Worm (Caenorhabditis elegans) whole organism, L1 larva: ENCODE measurements around the gene lrx-1.

Experiments
- C04F5.9 ChIP-seq: sonication (generic microtip); optimal IDR thresholded peaks from 2 replicates; lab custom pipeline; 2016; ENCODE audit warnings: missing genetic modification characterization, missing compliant biosample characterization
- F16B12.6 ChIP-seq: fragments of 150-350 bp; optimal IDR thresholded peaks from 2 replicates; lab custom pipeline; 2014; ENCODE audit warnings: missing biosample characterization, missing genetic modification characterization
- ama-1 ChIP-seq: fragments of 150-350 bp; optimal IDR thresholded peaks from 2 replicates; lab custom pipeline; 2014
- blmp-1 ChIP-seq: fragments of 150-350 bp; optimal IDR thresholded peaks from 2 replicates; lab custom pipeline; 2014; ENCODE audit warnings: missing biosample characterization, missing genetic modification characterization
- ceh-63 ChIP-seq: fragments of 200-800 bp; sonication (Bioruptor generic); optimal IDR thresholded peaks from 2 replicates; lab custom pipeline; 2018; ENCODE audit warnings: mild to moderate bottlenecking, missing genetic modification characterization, missing compliant biosample characterization
- ceh-82 ChIP-seq, 3 experiments: fragments of 150-350 bp in 1 of 3; sonication (generic microtip) in 2 of 3; optimal IDR thresholded peaks; 2 replicates each; lab custom pipeline; 2014 to 2017; ENCODE audit warnings: missing biosample characterization in 3 of 3, missing genetic modification characterization in 3 of 3
- ces-1 ChIP-seq: fragments of 150-350 bp; optimal IDR thresholded peaks from 2 replicates; lab custom pipeline; 2014; ENCODE audit warnings: missing biosample characterization, missing genetic modification reagents, missing genetic modification characterization
- dsc-1 ChIP-seq: sonication (generic microtip); optimal IDR thresholded peaks from 2 replicates; lab custom pipeline; 2016; ENCODE audit warnings: mild to moderate bottlenecking, missing genetic modification characterization, missing compliant biosample characterization
- efl-1 ChIP-seq, 4 experiments: fragments of 150-350 bp; optimal IDR thresholded peaks in 3 of 4; peaks in 1 of 4; 1 replicate in 1 of 4; 2 replicates in 3 of 4; lab custom pipeline; 2014; ENCODE audit warnings: missing biosample characterization in 2 of 4, missing genetic modification characterization in 2 of 4, missing genetic modification reagents in 2 of 4
- elt-2 ChIP-seq: sonication (generic microtip); optimal IDR thresholded peaks from 2 replicates; lab custom pipeline; 2016; ENCODE audit warnings: missing genetic modification characterization, mild to moderate bottlenecking, inconsistent platforms, missing compliant biosample characterization, missing genetic modification reagents
- elt-3 ChIP-seq, 6 experiments: fragments of 150-350 bp in 1 of 6; sonication (generic microtip); optimal IDR thresholded peaks; 2 replicates each; lab custom pipeline; 2017 to 2018; ENCODE audit warnings: missing biosample characterization in 6 of 6, missing genetic modification characterization in 6 of 6, inconsistent platforms in 1 of 6
- ets-5 ChIP-seq: fragments of 200-800 bp; sonication (Bioruptor generic); IDR thresholded peaks from 2 replicates; pipeline ENCODE4 v1.3.6; 2022; ENCODE audit warnings: missing genetic modification characterization, missing compliant biosample characterization
- fkh-10 ChIP-seq: sonication (generic microtip); optimal IDR thresholded peaks from 2 replicates; lab custom pipeline; 2017; ENCODE audit warnings: missing biosample characterization, missing genetic modification reagents, missing genetic modification characterization
- fkh-4 ChIP-seq: sonication (generic microtip); optimal IDR thresholded peaks from 2 replicates; lab custom pipeline; 2016; ENCODE audit warnings: missing compliant biosample characterization, missing genetic modification characterization, borderline replicate concordance
- fos-1 ChIP-seq: fragments of 150-350 bp; optimal IDR thresholded peaks from 2 replicates; lab custom pipeline; 2014; ENCODE audit warnings: missing biosample characterization, missing genetic modification characterization
- grh-1 ChIP-seq: fragments of 200-800 bp; sonication (Bioruptor generic); IDR thresholded peaks from 2 replicates; pipeline ENCODE4 v1.3.6; 2022; ENCODE audit warnings: missing genetic modification reagents, missing genetic modification characterization, missing compliant biosample characterization
- irx-1 ChIP-seq: sonication (generic microtip); optimal IDR thresholded peaks from 2 replicates; lab custom pipeline; 2016; ENCODE audit warnings: missing genetic modification characterization, missing compliant biosample characterization
- jun-1 ChIP-seq: fragments of 150-350 bp; optimal IDR thresholded peaks from 2 replicates; lab custom pipeline; 2014; ENCODE audit warnings: missing biosample characterization, missing genetic modification reagents, missing genetic modification characterization
- lin-14 ChIP-seq: fragments of 200-800 bp; sonication (Bioruptor generic); optimal IDR thresholded peaks from 2 replicates; lab custom pipeline; 2018; ENCODE audit warnings: mild to moderate bottlenecking, missing genetic modification characterization, moderate library complexity, missing compliant biosample characterization
- lin-15B ChIP-seq: fragments of 150-350 bp; sonication (generic microtip); optimal IDR thresholded peaks from 3 replicates; lab custom pipeline; 2014; ENCODE audit warnings: missing biosample characterization, missing genetic modification characterization
- lin-35 ChIP-seq, 2 experiments: fragments of 150-350 bp; optimal IDR thresholded peaks; 2 replicates each; lab custom pipeline; 2014; ENCODE audit warnings: missing biosample characterization in 2 of 2, missing genetic modification characterization in 2 of 2, missing genetic modification reagents in 2 of 2
- lsy-2 ChIP-seq, 2 experiments: fragments of 150-350 bp; optimal IDR thresholded peaks; 2 replicates each; lab custom pipeline; 2014; ENCODE audit warnings: missing biosample characterization in 2 of 2, missing genetic modification characterization in 2 of 2
- mab-9 ChIP-seq: fragments of 200-800 bp; sonication (Bioruptor generic); IDR thresholded peaks from 2 replicates; pipeline ENCODE4 v1.3.6; 2022; ENCODE audit warnings: missing genetic modification reagents, missing genetic modification characterization, missing compliant biosample characterization
- mdl-1 ChIP-seq, 2 experiments: fragments of 150-350 bp; optimal IDR thresholded peaks; 2 replicates each; lab custom pipeline; 2014 to 2017; ENCODE audit warnings: missing biosample characterization in 2 of 2, missing genetic modification characterization in 2 of 2, inconsistent platforms in 1 of 2
- mef-2 ChIP-seq: fragments of 150-350 bp; optimal IDR thresholded peaks from 2 replicates; lab custom pipeline; 2014; ENCODE audit warnings: missing biosample characterization, missing genetic modification characterization
- nhr-20 ChIP-seq: sonication (generic microtip); optimal IDR thresholded peaks from 2 replicates; lab custom pipeline; 2016; ENCODE audit warnings: mild to moderate bottlenecking, missing genetic modification characterization, missing compliant biosample characterization
- nhr-71 ChIP-seq: sonication (generic microtip); optimal IDR thresholded peaks from 2 replicates; lab custom pipeline; 2016; ENCODE audit warnings: mild to moderate bottlenecking, missing genetic modification characterization, moderate library complexity, missing compliant biosample characterization
- nhr-76 ChIP-seq: sonication (generic microtip); optimal IDR thresholded peaks from 2 replicates; lab custom pipeline; 2017; ENCODE audit warnings: missing biosample characterization, missing genetic modification characterization
- nhr-85 ChIP-seq: sonication (generic microtip); peaks from one replicate; lab custom pipeline; 2016; ENCODE audit warnings: missing genetic modification characterization, inconsistent platforms, missing compliant biosample characterization
- nhr-90 ChIP-seq: sonication (generic microtip); optimal IDR thresholded peaks from 2 replicates; lab custom pipeline; 2016; ENCODE audit warnings: mild to moderate bottlenecking, missing genetic modification characterization, missing compliant biosample characterization; ENCODE audit not compliant: poor library complexity
- pax-3 ChIP-seq: fragments of 200-800 bp; sonication (Bioruptor generic); optimal IDR thresholded peaks from 2 replicates; lab custom pipeline; 2018; ENCODE audit warnings: mild to moderate bottlenecking, missing genetic modification characterization, moderate library complexity, missing compliant biosample characterization
- snpc-4 ChIP-seq: fragments of 150-350 bp; optimal IDR thresholded peaks from 2 replicates; lab custom pipeline; 2014; ENCODE audit warnings: missing biosample characterization, missing genetic modification characterization
- snu-23 ChIP-seq: sonication (generic microtip); optimal IDR thresholded peaks from 2 replicates; lab custom pipeline; 2016; ENCODE audit warnings: missing genetic modification characterization, missing compliant biosample characterization
- sox-4 ChIP-seq: sonication (generic microtip); optimal IDR thresholded peaks from 2 replicates; lab custom pipeline; 2016; ENCODE audit warnings: missing genetic modification characterization, missing compliant biosample characterization
- sptf-1 ChIP-seq: fragments of 150-350 bp; optimal IDR thresholded peaks from 2 replicates; lab custom pipeline; 2014; ENCODE audit warnings: missing biosample characterization, missing genetic modification characterization
- swsn-7 ChIP-seq: sonication (generic microtip); optimal IDR thresholded peaks from 2 replicates; lab custom pipeline; 2016; ENCODE audit warnings: missing genetic modification characterization, missing compliant biosample characterization
- tbx-2 ChIP-seq: sonication (generic microtip); optimal IDR thresholded peaks from 2 replicates; lab custom pipeline; 2016; ENCODE audit warnings: missing genetic modification characterization, missing compliant biosample characterization
- unc-30 ChIP-seq: sonication (generic microtip); optimal IDR thresholded peaks from 2 replicates; lab custom pipeline; 2017; ENCODE audit warnings: missing biosample characterization, missing genetic modification characterization
- unc-62 ChIP-seq: fragments of 150-350 bp; optimal IDR thresholded peaks from 2 replicates; lab custom pipeline; 2014; ENCODE audit warnings: missing biosample characterization, missing genetic modification reagents, missing genetic modification characterization
- unc-86 ChIP-seq: sonication (generic microtip); optimal IDR thresholded peaks from 2 replicates; lab custom pipeline; 2016; ENCODE audit warnings: missing genetic modification characterization, missing compliant biosample characterization
- vab-15 ChIP-seq: sonication (generic microtip); optimal IDR thresholded peaks from 2 replicates; lab custom pipeline; 2017; ENCODE audit warnings: missing genotype, mild to moderate bottlenecking, missing genetic modification characterization, missing compliant biosample characterization
- zag-1 ChIP-seq: fragments of 150-350 bp; optimal IDR thresholded peaks from 2 replicates; lab custom pipeline; 2014; ENCODE audit warnings: missing biosample characterization, missing genetic modification characterization
- zip-4 ChIP-seq: fragments of 200-800 bp; sonication (Bioruptor generic); optimal IDR thresholded peaks from 2 replicates; lab custom pipeline; 2018; ENCODE audit warnings: mild to moderate bottlenecking, missing genetic modification characterization, moderate library complexity, missing compliant biosample characterization

Gene lrx-1

DNA sequence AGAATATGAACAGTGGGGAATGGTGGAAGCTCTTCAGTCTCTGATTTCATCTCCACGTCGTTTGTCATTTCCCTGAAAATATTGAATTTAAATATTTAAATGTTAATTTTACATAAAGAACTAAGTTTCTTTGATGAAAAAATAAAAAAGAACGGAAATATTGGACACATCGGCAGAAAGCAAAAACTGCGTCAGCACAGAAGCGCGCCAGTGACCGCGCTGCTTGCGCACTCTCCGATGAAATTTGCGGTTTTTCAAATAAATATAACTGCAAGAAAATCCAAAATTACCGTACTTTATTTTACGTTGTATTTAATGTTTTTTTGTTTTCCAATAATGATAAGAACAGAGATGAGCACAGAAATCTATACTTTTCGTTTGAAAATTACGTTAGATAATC lies 39.2 kb downstream of the lrx-1 start, which contains the start of the genes srpa-68 and srh-16 (continued):
- peak; percentile 86 for TF ChIP-seq zip-4 (GFP tag; lab: Kevin White, UChicago)
- peak; percentile 93 for TF ChIP-seq swsn-7 (tag; lab: Kevin White, UChicago)
- TF ChIP-seq vab-15 = no peak
- peak; percentile 77 for TF ChIP-seq fkh-10 (GFP tag; lab: Kevin White, UChicago)
- peak; percentile 67 for TF ChIP-seq ama-1 (lab: Kevin White, UChicago)
- no peak for TF ChIP-seq zag-1 (tag; lab: Kevin White, UChicago)
- peak; percentile 87 for TF ChIP-seq mab-9
- TF ChIP-seq F16B12.6 (tag; lab: Kevin White, UChicago) = peak; percentile 45
- no peak for TF ChIP-seq unc-62
- peak in 1 of 2 experiments; percentile 77 for TF ChIP-seq mdl-1 (tag; optimal IDR thresholded peaks at IDR 0.05; lab: Kevin White, UChicago)
- no peak for TF ChIP-seq ets-5 (GFP tag; lab: Robert Waterston, UW)

DNA sequence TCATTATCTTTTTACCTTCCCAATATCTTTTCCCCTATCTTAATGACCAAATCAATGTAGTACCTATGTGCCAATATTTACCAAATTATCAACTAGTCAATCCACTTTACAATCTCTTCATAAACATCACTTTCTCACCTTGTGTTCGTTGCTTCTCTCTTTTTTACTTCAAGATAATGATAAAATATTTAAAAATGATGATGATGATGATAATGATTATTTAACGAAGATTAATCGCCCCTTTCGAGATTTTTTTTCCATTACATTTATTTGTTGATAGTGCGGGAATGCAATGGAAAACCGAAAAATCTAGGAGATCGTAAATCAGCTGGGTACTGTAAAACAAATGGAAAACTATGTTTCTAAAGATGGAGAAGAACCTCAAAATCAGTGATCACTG lies 41.7 kb downstream of the lrx-1 start:
- TF ChIP-seq snu-23 (GFP tag; lab: Kevin White, UChicago) (no peak), elt-3 (tag; optimal IDR thresholded peaks at IDR 0.05; lab: Kevin White, UChicago) (peak in 2 of 6 experiments; percentile 58 to 79), nhr-76 (tag; lab: Kevin White, UChicago) (no peak), nhr-85 (tag; lab: Kevin White, UChicago) (peak; percentile 69), lsy-2 (tag; optimal IDR thresholded peaks at IDR 0.05; lab: Kevin White, UChicago) (peak in 1 of 2 experiments; percentile 49), jun-1 (tag; lab: Kevin White, UChicago) (no peak), tbx-2 (peak; percentile 9), nhr-90 (tag; lab: Kevin White, UChicago) (peak; percentile 4), elt-2 (tag; lab: Kevin White, UChicago) (no peak), lin-14 (GFP tag; lab: Kevin White, UChicago) (peak; percentile 42), irx-1 (tag; lab: Kevin White, UChicago) (no peak), ces-1 (no peak), blmp-1 (peak; percentile 54), grh-1 (0 out of 2 replicates have a peak, but pooled peaks have one; percentile 15), nhr-20 (peak; percentile 18), nhr-71 (tag; lab: Kevin White, UChicago) (peak; percentile 44), ama-1 (lab: Kevin White, UChicago) (no peak), mef-2 (tag; lab: Kevin White, UChicago) (no peak)

- TF ChIP-seq lin-15B (tag; lab: Kevin White, UChicago) (no peak), sptf-1 (tag; lab: Kevin White, UChicago) (no peak), C04F5.9 (tag; lab: Kevin White, UChicago) (no peak), snu-23 (GFP tag; lab: Kevin White, UChicago) (no peak), fos-1 (no peak), swsn-7 (tag; lab: Kevin White, UChicago) (no peak), fkh-10 (GFP tag; lab: Kevin White, UChicago) (no peak), lin-35 (GFP tag; optimal IDR thresholded peaks at IDR 0.05; lab: Kevin White, UChicago) (peak in 1 of 2 experiments; percentile 10), sox-4 (no peak), unc-86 (no peak), unc-30 (tag; lab: Kevin White, UChicago) (no peak), dsc-1 (tag; lab: Kevin White, UChicago) (no peak), pax-3 (tag; lab: Kevin White, UChicago) (no peak), fkh-4 (tag; lab: Kevin White, UChicago) (no peak), nhr-90 (tag; lab: Kevin White, UChicago) (no peak), ceh-63 (GFP tag; lab: Kevin White, UChicago) (no peak), snpc-4 (tag; lab: Kevin White, UChicago) (no peak), blmp-1 (peak; percentile 17), nhr-76 (tag; lab: Kevin White, UChicago) (no peak), efl-1 (optimal IDR thresholded peaks at IDR 0.05; lab: Kevin White, UChicago) (no peak), efl-1 (GFP tag; optimal IDR thresholded peaks at IDR 0.05 in 1 of 2; lab: Kevin White, UChicago) (peak in 1 of 2 experiments; percentile 87), ceh-82 (tag; optimal IDR thresholded peaks at IDR 0.05; lab: Kevin White, UChicago) (no peak)
Observed at ce11 chrV:12295015-12295414, 42.6 kb downstream of the lrx-1 start.
